Worm (Caenorhabditis elegans) whole organism, L4 larva: ENCODE data around the gene F40A3.1.

Source experiments
- aly-2 ChIP-seq: sonication (generic microtip); optimal IDR thresholded peaks from 2 replicates; lab custom pipeline; 2018; ENCODE audit warnings: missing biosample characterization, missing genetic modification characterization
- ces-1 ChIP-seq: fragments of 150-350 bp; sonication (generic microtip); optimal IDR thresholded peaks from 4 replicates; lab custom pipeline; 2014; ENCODE audit warnings: missing biosample characterization, missing genetic modification reagents, missing genetic modification characterization
- daf-12 ChIP-seq: fragments of 150-350 bp; optimal IDR thresholded peaks from 2 replicates; lab custom pipeline; 2014; ENCODE audit warnings: missing biosample characterization, missing genetic modification reagents, missing genetic modification characterization
- dpl-1 ChIP-seq: fragments of 150-350 bp; optimal IDR thresholded peaks from 2 replicates; lab custom pipeline; 2014; ENCODE audit warnings: missing biosample characterization, missing genetic modification reagents, missing genetic modification characterization
- lin-15B ChIP-seq: fragments of 150-350 bp; sonication (generic microtip); optimal IDR thresholded peaks from 3 replicates; lab custom pipeline; 2014; ENCODE audit warnings: missing biosample characterization, missing genetic modification characterization
- lin-29 ChIP-seq: fragments of 200-800 bp; sonication (Bioruptor generic); IDR thresholded peaks from 2 replicates; pipeline ENCODE4 v1.3.6; 2022; ENCODE audit warnings: missing genetic modification reagents, missing genetic modification characterization, missing compliant biosample characterization
- mdt-29 ChIP-seq: fragments of 200-800 bp; sonication (Bioruptor generic); IDR thresholded peaks from 2 replicates; pipeline ENCODE4 v1.3.6; 2022; ENCODE audit warnings: missing genetic modification reagents, missing genetic modification characterization, missing compliant biosample characterization
- nhr-237 ChIP-seq: sonication (generic microtip); optimal IDR thresholded peaks from 2 replicates; lab custom pipeline; 2017; ENCODE audit warnings: missing biosample characterization, missing genetic modification characterization
- nhr-28 ChIP-seq: fragments of 150-350 bp; optimal IDR thresholded peaks from 2 replicates; lab custom pipeline; 2014; ENCODE audit warnings: missing biosample characterization, missing genetic modification characterization
- nhr-42 ChIP-seq: fragments of 200-800 bp; sonication (Bioruptor generic); IDR thresholded peaks from 2 replicates; pipeline ENCODE4 v1.3.6; 2022; ENCODE audit warnings: missing genetic modification characterization, missing compliant biosample characterization
- skn-1 ChIP-seq: fragments of 150-350 bp; optimal IDR thresholded peaks from 2 replicates; lab custom pipeline; 2014; ENCODE audit warnings: missing biosample characterization, missing genetic modification characterization
- zag-1 ChIP-seq: fragments of 150-350 bp; optimal IDR thresholded peaks from 2 replicates; lab custom pipeline; 2014; ENCODE audit warnings: missing biosample characterization, missing genetic modification characterization
- ztf-11 ChIP-seq: fragments of 150-350 bp; optimal IDR thresholded peaks from 2 replicates; lab custom pipeline; 2014; ENCODE audit warnings: missing biosample characterization, missing genetic modification characterization

DNA sequence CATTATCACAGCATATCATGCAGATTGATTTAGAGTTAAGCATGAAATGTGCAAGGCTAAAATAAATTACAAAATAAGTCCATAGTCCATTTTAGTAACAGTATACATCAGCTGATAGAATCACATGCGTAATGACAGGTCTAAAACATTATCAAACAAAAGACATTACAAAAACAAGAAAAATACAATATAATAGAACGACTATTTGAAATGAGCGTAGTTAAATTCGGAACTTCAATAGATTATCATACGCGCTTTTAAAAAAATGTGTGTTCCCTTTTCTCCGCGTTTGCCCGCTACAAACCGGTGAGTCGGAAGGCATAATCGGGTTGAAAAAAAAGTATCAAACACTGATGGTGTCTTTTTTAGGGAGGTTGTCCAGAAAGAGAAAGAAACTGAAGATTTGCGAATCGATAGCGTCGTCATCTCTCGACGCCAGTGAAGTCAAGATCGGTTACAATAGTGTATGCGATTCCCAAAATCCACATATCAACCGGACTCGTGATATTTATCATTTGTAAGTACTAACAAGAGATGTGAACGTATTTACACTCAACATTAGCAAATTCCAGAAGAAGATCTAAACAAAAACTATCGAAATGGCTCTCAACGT is 35.8 kb upstream of the F40A3.1 start, which contains the start of gene C37C3.2:
- TF ChIP-seq zag-1 (tag; lab: Kevin White, UChicago) (no peak), lin-15B (tag; lab: Kevin White, UChicago) (no peak), skn-1 (no peak), ztf-11 (tag; lab: Kevin White, UChicago) (no peak), ces-1 (GFP tag; lab: Kevin White, UChicago) (no peak), dpl-1 (GFP tag; lab: Kevin White, UChicago) (no peak), nhr-237 (tag; lab: Kevin White, UChicago) (no peak), aly-2 (tag; lab: Kevin White, UChicago) (no peak), daf-12 (tag; lab: Kevin White, UChicago) (no peak), nhr-28 (tag; lab: Kevin White, UChicago) (no peak), nhr-42 (GFP tag; lab: Robert Waterston, UW) (no peak), mdt-29 (GFP tag; lab: Robert Waterston, UW) (no peak), lin-29 (no peak)
